Worm (Caenorhabditis elegans) whole organism, L3 larva: ENCODE results near the gene F35H12.1.

Experiments
- R02D3.7 ChIP-seq: fragments of 150-350 bp; optimal IDR thresholded peaks from 2 replicates; lab custom pipeline; 2014; ENCODE audit warnings: missing biosample characterization, missing genetic modification characterization
- ZK546.5 ChIP-seq: sonication (generic microtip); optimal IDR thresholded peaks from 2 replicates; lab custom pipeline; 2017; ENCODE audit warnings: missing biosample characterization, missing genetic modification characterization
- aly-2 ChIP-seq: fragments of 150-350 bp; optimal IDR thresholded peaks from 2 replicates; lab custom pipeline; 2014; ENCODE audit warnings: missing biosample characterization, missing genetic modification characterization
- ama-1 ChIP-seq: fragments of 150-350 bp; optimal IDR thresholded peaks from 2 replicates; lab custom pipeline; 2018
- ceh-16 ChIP-seq: sonication (generic microtip); optimal IDR thresholded peaks from 2 replicates; lab custom pipeline; 2017; ENCODE audit warnings: missing biosample characterization, missing genetic modification characterization
- ceh-28 ChIP-seq: fragments of 150-350 bp; optimal IDR thresholded peaks from 2 replicates; lab custom pipeline; 2014; ENCODE audit warnings: missing biosample characterization, missing genetic modification reagents, missing genetic modification characterization
- ceh-82 ChIP-seq: fragments of 150-350 bp; optimal IDR thresholded peaks from 2 replicates; lab custom pipeline; 2014; ENCODE audit warnings: missing biosample characterization, missing genetic modification characterization
- ceh-9 ChIP-seq: sonication (generic microtip); optimal IDR thresholded peaks from 2 replicates; lab custom pipeline; 2018; ENCODE audit warnings: missing biosample characterization, missing genetic modification characterization
- daf-12 ChIP-seq: fragments of 150-350 bp; optimal IDR thresholded peaks from 2 replicates; lab custom pipeline; 2014; ENCODE audit warnings: missing biosample characterization, missing genetic modification reagents, missing genetic modification characterization
- egl-27 ChIP-seq: sonication (generic microtip); optimal IDR thresholded peaks from 4 replicates; lab custom pipeline; 2017; ENCODE audit warnings: missing biosample characterization, missing genetic modification reagents, missing genetic modification characterization
- egl-5 ChIP-seq: fragments of 150-350 bp; optimal IDR thresholded peaks from 2 replicates; lab custom pipeline; 2017; ENCODE audit warnings: missing biosample characterization, missing genetic modification reagents, missing genetic modification characterization, inconsistent platforms
- elt-1 ChIP-seq: fragments of 150-350 bp; optimal IDR thresholded peaks from 2 replicates; lab custom pipeline; 2014; ENCODE audit warnings: missing biosample characterization, missing genetic modification characterization
- elt-2 ChIP-seq: sonication (generic microtip); optimal IDR thresholded peaks from 2 replicates; lab custom pipeline; 2016; ENCODE audit warnings: missing genetic modification reagents, mild to moderate bottlenecking, missing genetic modification characterization, missing compliant biosample characterization
- elt-3 ChIP-seq, 3 experiments: fragments of 150-350 bp in 1 of 3; sonication (generic microtip) in 2 of 3; optimal IDR thresholded peaks; 2 replicates in 2 of 3; 4 replicates in 1 of 3; lab custom pipeline; 2014 to 2017; ENCODE audit warnings: missing biosample characterization in 3 of 3, missing genetic modification characterization in 3 of 3
- eor-1 ChIP-seq, 2 experiments: fragments of 150-350 bp; optimal IDR thresholded peaks; 2 replicates each; lab custom pipeline; 2014 to 2018; ENCODE audit warnings: missing biosample characterization in 2 of 2, missing genetic modification characterization in 2 of 2
- fkh-10 ChIP-seq: sonication (generic microtip); optimal IDR thresholded peaks from 2 replicates; lab custom pipeline; 2017; ENCODE audit warnings: missing biosample characterization, missing genetic modification reagents, missing genetic modification characterization
- fkh-2 ChIP-seq: fragments of 150-350 bp; optimal IDR thresholded peaks from 2 replicates; lab custom pipeline; 2014; ENCODE audit warnings: missing biosample characterization, missing genetic modification reagents, missing genetic modification characterization
- fos-1 ChIP-seq: fragments of 150-350 bp; optimal IDR thresholded peaks from 2 replicates; lab custom pipeline; 2014; ENCODE audit warnings: missing biosample characterization, missing genetic modification characterization
- hmg-11 ChIP-seq: sonication (generic microtip); optimal IDR thresholded peaks from 2 replicates; lab custom pipeline; 2016; ENCODE audit warnings: missing genetic modification characterization, missing compliant biosample characterization
- jun-1 ChIP-seq: fragments of 150-350 bp; optimal IDR thresholded peaks from 2 replicates; lab custom pipeline; 2014; ENCODE audit warnings: missing biosample characterization, missing genetic modification reagents, missing genetic modification characterization
- lin-15B ChIP-seq: fragments of 150-350 bp; optimal IDR thresholded peaks from 2 replicates; lab custom pipeline; 2014; ENCODE audit warnings: missing biosample characterization, missing genetic modification characterization
- lin-39 ChIP-seq: fragments of 150-350 bp; optimal IDR thresholded peaks from 2 replicates; lab custom pipeline; 2018; ENCODE audit warnings: missing biosample characterization, missing genetic modification reagents, missing genetic modification characterization
- lsy-12 ChIP-seq: sonication (generic microtip); optimal IDR thresholded peaks from 2 replicates; lab custom pipeline; 2016; ENCODE audit warnings: mild to moderate bottlenecking, missing genetic modification characterization, missing compliant biosample characterization
- mdl-1 ChIP-seq: fragments of 150-350 bp; optimal IDR thresholded peaks from 2 replicates; lab custom pipeline; 2014; ENCODE audit warnings: missing biosample characterization, missing genetic modification characterization
- mml-1 ChIP-seq: fragments of 150-350 bp; sonication (generic microtip); optimal IDR thresholded peaks from 3 replicates; lab custom pipeline; 2014; ENCODE audit warnings: missing biosample characterization, missing genetic modification characterization
- nfya-1 ChIP-seq: sonication (generic microtip); optimal IDR thresholded peaks from 2 replicates; lab custom pipeline; 2017; ENCODE audit warnings: missing genetic modification characterization, mild to moderate bottlenecking, missing compliant biosample characterization, antibody characterized with exemption, moderate library complexity; ENCODE audit not compliant: insufficient read depth
- nhr-11 ChIP-seq: fragments of 150-350 bp; optimal IDR thresholded peaks from 2 replicates; lab custom pipeline; 2014; ENCODE audit warnings: missing biosample characterization, missing genetic modification characterization
- nhr-12 ChIP-seq: fragments of 150-350 bp; optimal IDR thresholded peaks from 2 replicates; lab custom pipeline; 2014; ENCODE audit warnings: missing biosample characterization, missing genetic modification characterization
- nhr-23 ChIP-seq: fragments of 150-350 bp; optimal IDR thresholded peaks from 2 replicates; lab custom pipeline; 2014; ENCODE audit warnings: missing biosample characterization, missing genetic modification reagents, missing genetic modification characterization
- nhr-237 ChIP-seq: fragments of 150-350 bp; optimal IDR thresholded peaks from 2 replicates; lab custom pipeline; 2014; ENCODE audit warnings: missing biosample characterization, missing genetic modification characterization
- nhr-25 ChIP-seq: sonication (generic microtip); optimal IDR thresholded peaks from 2 replicates; lab custom pipeline; 2017; ENCODE audit warnings: missing biosample characterization, missing genetic modification characterization
- nhr-28 ChIP-seq: fragments of 150-350 bp; optimal IDR thresholded peaks from 2 replicates; lab custom pipeline; 2014; ENCODE audit warnings: missing biosample characterization, missing genetic modification characterization
- nhr-43 ChIP-seq: sonication (generic microtip); optimal IDR thresholded peaks from 2 replicates; lab custom pipeline; 2016; ENCODE audit warnings: mild to moderate bottlenecking, missing genetic modification characterization, missing compliant biosample characterization; ENCODE audit not compliant: poor library complexity, severe bottlenecking
- nhr-67 ChIP-seq: fragments of 150-350 bp; optimal IDR thresholded peaks from 2 replicates; lab custom pipeline; 2014; ENCODE audit warnings: missing biosample characterization, missing genetic modification characterization
- nhr-76 ChIP-seq: fragments of 150-350 bp; sonication (generic microtip); optimal IDR thresholded peaks from 5 replicates; lab custom pipeline; 2014; ENCODE audit warnings: missing biosample characterization, missing genetic modification characterization
- nhr-77 ChIP-seq: fragments of 150-350 bp; optimal IDR thresholded peaks from 2 replicates; lab custom pipeline; 2014; ENCODE audit warnings: missing biosample characterization, missing genetic modification characterization
- pha-4 ChIP-seq: fragments of 150-350 bp; optimal IDR thresholded peaks from 2 replicates; lab custom pipeline; 2014; ENCODE audit warnings: missing biosample characterization, missing genetic modification reagents, missing genetic modification characterization
- pqm-1 ChIP-seq: fragments of 150-350 bp; optimal IDR thresholded peaks from 2 replicates; lab custom pipeline; 2017; ENCODE audit warnings: missing biosample characterization, missing genetic modification characterization, inconsistent platforms
- sea-2 ChIP-seq: fragments of 150-350 bp; sonication (generic microtip); optimal IDR thresholded peaks from 4 replicates; lab custom pipeline; 2014; ENCODE audit warnings: missing biosample characterization, missing genetic modification reagents, missing genetic modification characterization
- skn-1 ChIP-seq: fragments of 150-350 bp; optimal IDR thresholded peaks from 2 replicates; lab custom pipeline; 2014; ENCODE audit warnings: missing biosample characterization, missing genetic modification characterization
- snpc-4 ChIP-seq: fragments of 150-350 bp; optimal IDR thresholded peaks from 2 replicates; lab custom pipeline; 2014; ENCODE audit warnings: missing biosample characterization, missing genetic modification characterization
- tbx-2 ChIP-seq: sonication (generic microtip); optimal IDR thresholded peaks from 2 replicates; lab custom pipeline; 2016; ENCODE audit warnings: mild to moderate bottlenecking, missing genetic modification characterization, missing compliant biosample characterization
- unc-39 ChIP-seq: sonication (generic microtip); optimal IDR thresholded peaks from 4 replicates; lab custom pipeline; 2017; ENCODE audit warnings: missing biosample characterization, missing genetic modification characterization
- unc-62 ChIP-seq: fragments of 150-350 bp; sonication (generic microtip); optimal IDR thresholded peaks from 4 replicates; lab custom pipeline; 2014; ENCODE audit warnings: missing biosample characterization, missing genetic modification reagents, missing genetic modification characterization
- zag-1 ChIP-seq: fragments of 150-350 bp; optimal IDR thresholded peaks from 2 replicates; lab custom pipeline; 2014; ENCODE audit warnings: missing biosample characterization, missing genetic modification characterization
- ztf-11 ChIP-seq: fragments of 150-350 bp; optimal IDR thresholded peaks from 2 replicates; lab custom pipeline; 2014; ENCODE audit warnings: missing biosample characterization, missing genetic modification characterization
- ztf-4 ChIP-seq: fragments of 150-350 bp; optimal IDR thresholded peaks from 2 replicates; lab custom pipeline; 2014; ENCODE audit warnings: missing biosample characterization, missing genetic modification characterization

The F35H12.1 gene

DNA sequence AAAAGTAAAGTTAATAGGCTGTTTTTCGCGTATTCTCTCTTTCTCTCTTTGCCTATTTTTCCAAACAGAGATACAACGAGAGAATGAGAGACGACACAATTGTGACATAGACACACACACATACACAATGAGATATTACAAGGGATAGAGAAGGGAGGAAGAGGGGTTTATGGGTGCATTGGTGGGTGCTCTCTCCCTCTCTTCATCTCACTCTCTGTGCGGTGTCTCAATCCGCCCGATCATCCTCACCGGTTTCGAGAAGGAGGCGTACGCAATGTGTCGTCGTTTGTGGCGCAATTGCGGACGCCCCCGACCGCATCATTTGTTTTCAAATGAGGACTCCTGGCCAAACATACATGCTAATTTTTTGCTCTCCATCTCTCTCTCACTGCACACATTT lies 15.9 kb downstream of the F35H12.1 start:
- TF ChIP-seq sea-2 (GFP tag; lab: Kevin White, UChicago) = peak; percentile 71
- TF ChIP-seq ceh-9 (tag; lab: Kevin White, UChicago) = no peak
- TF ChIP-seq zag-1 (tag; lab: Kevin White, UChicago) = peak; percentile 79
- peak; percentile 76 for TF ChIP-seq egl-27 (tag; lab: Kevin White, UChicago)
- no peak for TF ChIP-seq mml-1 (tag; lab: Kevin White, UChicago)
- peak; percentile 77 for TF ChIP-seq lin-15B (tag; lab: Kevin White, UChicago)
- TF ChIP-seq nhr-28 (tag; lab: Kevin White, UChicago) = no peak
- TF ChIP-seq nfya-1 = peak; percentile 91
- peak; percentile 90 for TF ChIP-seq ceh-82
- TF ChIP-seq aly-2 (tag; lab: Kevin White, UChicago) = no peak
- TF ChIP-seq egl-5 (tag; lab: Kevin White, UChicago) = peak; percentile 94
- peak; percentile 82 for TF ChIP-seq unc-62 (GFP tag; lab: Kevin White, UChicago)
- TF ChIP-seq pqm-1 (tag; lab: Kevin White, UChicago) = no peak
- TF ChIP-seq nhr-25 (tag; lab: Kevin White, UChicago) = peak; percentile 81
- peak; percentile 93 for TF ChIP-seq fkh-10 (GFP tag; lab: Kevin White, UChicago)
- TF ChIP-seq fkh-2 (tag; lab: Kevin White, UChicago) = peak; percentile 70
- TF ChIP-seq nhr-12 (tag; lab: Kevin White, UChicago) = no peak
- TF ChIP-seq elt-3 (tag; optimal IDR thresholded peaks at IDR 0.05; lab: Kevin White, UChicago) = no peak
- peak; percentile 84 for TF ChIP-seq jun-1 (tag; lab: Kevin White, UChicago)
- no peak for TF ChIP-seq nhr-67 (tag; lab: Kevin White, UChicago)
- no peak for TF ChIP-seq nhr-237 (tag; lab: Kevin White, UChicago)
- peak; percentile 39 for TF ChIP-seq ztf-11 (tag; lab: Kevin White, UChicago)
- peak; percentile 81 for TF ChIP-seq pha-4 (tag; lab: Kevin White, UChicago)
- TF ChIP-seq eor-1 (tag; optimal IDR thresholded peaks at IDR 0.05; lab: Kevin White, UChicago) = no peak
- peak; percentile 82 for TF ChIP-seq lsy-12 (tag; lab: Kevin White, UChicago)
- peak; percentile 7 for TF ChIP-seq ztf-4 (tag; lab: Kevin White, UChicago)
- peak; percentile 77 for TF ChIP-seq nhr-11 (tag; lab: Kevin White, UChicago)
- TF ChIP-seq tbx-2 (tag; lab: Kevin White, UChicago) = peak; percentile 84
- TF ChIP-seq mdl-1 = peak; percentile 60
- TF ChIP-seq snpc-4 (tag; lab: Kevin White, UChicago) = peak; percentile 85
- TF ChIP-seq nhr-77 (tag; lab: Kevin White, UChicago) = no peak
- TF ChIP-seq skn-1 = peak; percentile 78
- TF ChIP-seq ZK546.5 (tag; lab: Kevin White, UChicago) = no peak
- no peak for TF ChIP-seq ama-1 (lab: Kevin White, UChicago)
- peak; percentile 47 for TF ChIP-seq daf-12 (tag; lab: Kevin White, UChicago)
- TF ChIP-seq unc-39 = peak; percentile 8
- TF ChIP-seq lin-39 = peak; percentile 97
- peak; percentile 100 for TF ChIP-seq hmg-11 (tag; lab: Kevin White, UChicago)
- TF ChIP-seq nhr-23 (tag; lab: Kevin White, UChicago) = peak; percentile 92
- TF ChIP-seq nhr-76 (tag; lab: Kevin White, UChicago) = no peak
- peak; percentile 10 for TF ChIP-seq fos-1 (tag; lab: Kevin White, UChicago)
- peak; percentile 78 for TF ChIP-seq nhr-43 (tag; lab: Kevin White, UChicago)
- peak; percentile 54 for TF ChIP-seq elt-1 (tag; lab: Kevin White, UChicago)
- TF ChIP-seq ceh-16 (tag; lab: Kevin White, UChicago) = no peak
- TF ChIP-seq ceh-28 = peak; percentile 83
- peak; percentile 43 for TF ChIP-seq elt-2 (tag; lab: Kevin White, UChicago)
- TF ChIP-seq R02D3.7 (tag; lab: Kevin White, UChicago) = peak; percentile 80
- TF ChIP-seq, all 47 proteins: peak for 32
